Fruit fly (Drosophila melanogaster) whole organism, embryonic: Measurements from ENCODE around the gene CG2182.

ENCODE experiments used
- ATbp ChIP-seq: fragments of 200-800 bp; sonication (Bioruptor generic); optimal IDR thresholded peaks from 2 replicates; lab custom pipeline; 2017; ENCODE audit warnings: missing biosample characterization, mild to moderate bottlenecking, missing genetic modification characterization, missing genetic modification reagents
- CG10431 ChIP-seq: fragments of 200-800 bp; sonication (Bioruptor generic); optimal IDR thresholded peaks from 3 replicates; lab custom pipeline; 2018; ENCODE audit warnings: missing biosample characterization, mild to moderate bottlenecking, missing genetic modification characterization
- CG11456 ChIP-seq: fragments of 200-800 bp; sonication (Bioruptor generic); IDR thresholded peaks from 3 replicates; pipeline ENCODE4 v1.3.6; 2022; ENCODE audit warnings: missing biosample characterization, missing genetic modification characterization
- CG11696 ChIP-seq: fragments of 200-800 bp; sonication (Bioruptor generic); IDR thresholded peaks from 2 replicates; pipeline ENCODE4 v1.3.6; 2022; ENCODE audit warnings: missing biosample characterization, missing genetic modification characterization
- CG13287 ChIP-seq: fragments of 200-800 bp; sonication (Bioruptor generic); IDR thresholded peaks from 2 replicates; pipeline ENCODE4 v1.3.6; 2022; ENCODE audit warnings: missing biosample characterization, missing genetic modification characterization; ENCODE audit not compliant: partially characterized antibody
- CG1603 ChIP-seq: fragments of 200-800 bp; sonication (Bioruptor generic); optimal IDR thresholded peaks from 2 replicates; lab custom pipeline; 2019; ENCODE audit warnings: missing biosample characterization, mild to moderate bottlenecking, missing genetic modification characterization, moderate library complexity
- CG16813 ChIP-seq: fragments of 200-800 bp; sonication (Bioruptor generic); IDR thresholded peaks from 3 replicates; pipeline ENCODE4 v1.3.6; 2022; ENCODE audit warnings: missing biosample characterization, missing genetic modification characterization; ENCODE audit not compliant: partially characterized antibody
- CG16815 ChIP-seq: fragments of 200-800 bp; sonication (Bioruptor generic); optimal IDR thresholded peaks from 3 replicates; lab custom pipeline; 2017; ENCODE audit warnings: missing biosample characterization, mild to moderate bottlenecking, missing genetic modification characterization
- CG17612 ChIP-seq: fragments of 200-800 bp; sonication (Bioruptor generic); IDR thresholded peaks from 2 replicates; pipeline ENCODE4 v1.3.6; 2022; ENCODE audit warnings: missing biosample characterization, missing genetic modification characterization
- CG18262 ChIP-seq: fragments of 200-800 bp; optimal IDR thresholded peaks from 3 replicates; lab custom pipeline; 2019; ENCODE audit warnings: missing biosample characterization, mild to moderate bottlenecking, missing genetic modification characterization, moderate library complexity
- CG2116 ChIP-seq: fragments of 200-800 bp; sonication (Bioruptor generic); optimal IDR thresholded peaks from 3 replicates; lab custom pipeline; 2018; ENCODE audit warnings: missing biosample characterization, mild to moderate bottlenecking, missing genetic modification characterization
- CG2199 ChIP-seq: fragments of 200-800 bp; sonication (Bioruptor generic); IDR thresholded peaks from 3 replicates; pipeline ENCODE4 v1.3.6; 2022; ENCODE audit warnings: missing biosample characterization, missing genetic modification characterization
- CG2875 ChIP-seq: fragments of 200-800 bp; sonication (Bioruptor generic); optimal IDR thresholded peaks from 2 replicates; lab custom pipeline; 2017; ENCODE audit warnings: missing biosample characterization, mild to moderate bottlenecking, missing genetic modification characterization, missing genetic modification reagents
- CG3163 ChIP-seq: fragments of 200-800 bp; sonication (Bioruptor generic); optimal IDR thresholded peaks from 3 replicates; lab custom pipeline; 2016; ENCODE audit warnings: missing biosample characterization, missing genetic modification characterization
- CG33557 ChIP-seq: fragments of 200-800 bp; sonication (Bioruptor generic); optimal IDR thresholded peaks from 2 replicates; lab custom pipeline; 2019; ENCODE audit warnings: missing biosample characterization, mild to moderate bottlenecking, missing genetic modification characterization, moderate library complexity
- CG3838 ChIP-seq: fragments of 200-800 bp; sonication (Bioruptor generic); optimal IDR thresholded peaks from 3 replicates; lab custom pipeline; 2016; ENCODE audit warnings: missing biosample characterization, missing genetic modification characterization
- CG3995 ChIP-seq: fragments of 200-800 bp; sonication (Bioruptor generic); optimal IDR thresholded peaks from 3 replicates; lab custom pipeline; 2016; ENCODE audit warnings: missing biosample characterization, missing genetic modification characterization
- CG42726 ChIP-seq: fragments of 200-800 bp; sonication (Bioruptor generic); IDR thresholded peaks from 2 replicates; pipeline ENCODE4 v1.3.6; 2022; ENCODE audit warnings: missing biosample characterization, missing genetic modification characterization; ENCODE audit not compliant: partially characterized antibody
- CG7987 ChIP-seq: fragments of 200-800 bp; sonication (Bioruptor generic); optimal IDR thresholded peaks from 2 replicates; lab custom pipeline; 2018; ENCODE audit warnings: missing biosample characterization, mild to moderate bottlenecking, missing genetic modification characterization, moderate library complexity
- CG8281 ChIP-seq: fragments of 200-800 bp; sonication (Bioruptor generic); optimal IDR thresholded peaks from 2 replicates; lab custom pipeline; 2018; ENCODE audit warnings: missing biosample characterization, mild to moderate bottlenecking, missing genetic modification characterization, moderate library complexity
- CG8478 ChIP-seq: fragments of >200 bp; optimal IDR thresholded peaks from 2 replicates; lab custom pipeline; 2018
- CG9797 ChIP-seq: fragments of 200-800 bp; sonication (Bioruptor generic); optimal IDR thresholded peaks from 3 replicates; lab custom pipeline; 2018; ENCODE audit warnings: missing biosample characterization, mild to moderate bottlenecking, missing genetic modification characterization
- CG9932 ChIP-seq: fragments of 200-800 bp; sonication (Bioruptor generic); IDR thresholded peaks from 2 replicates; pipeline ENCODE4 v1.3.6; 2022; ENCODE audit warnings: missing biosample characterization, missing genetic modification characterization
- Chrac-16 ChIP-seq: fragments of 200-800 bp; sonication (Bioruptor generic); optimal IDR thresholded peaks from 3 replicates; lab custom pipeline; 2016; ENCODE audit warnings: missing biosample characterization, missing genetic modification characterization
- Dek ChIP-seq: fragments of 200-800 bp; sonication (Bioruptor generic); optimal IDR thresholded peaks from 3 replicates; lab custom pipeline; 2019; ENCODE audit warnings: missing biosample characterization, mild to moderate bottlenecking, missing genetic modification characterization, moderate library complexity
- Fer1 ChIP-seq: fragments of 200-800 bp; sonication (Bioruptor generic); optimal IDR thresholded peaks from 2 replicates; lab custom pipeline; 2017; ENCODE audit warnings: missing biosample characterization, mild to moderate bottlenecking, missing genetic modification characterization
- GATAe ChIP-seq: fragments of 200-800 bp; sonication (Bioruptor generic); conservative IDR thresholded peaks from 2 replicates; pipeline ENCODE4 v1.3.6; 2022; ENCODE audit warnings: missing biosample characterization, missing genetic modification characterization
- MBD-R2 ChIP-seq: fragments of 200-800 bp; sonication (Bioruptor generic); IDR thresholded peaks from 2 replicates; pipeline ENCODE4 v1.3.6; 2022; ENCODE audit warnings: missing biosample characterization, missing genetic modification characterization
- Meics ChIP-seq: fragments of 200-800 bp; sonication (Bioruptor generic); optimal IDR thresholded peaks from 2 replicates; lab custom pipeline; 2017; ENCODE audit warnings: missing biosample characterization, mild to moderate bottlenecking, missing genetic modification characterization
- NFAT ChIP-seq: fragments of 200-800 bp; sonication (Bioruptor generic); IDR thresholded peaks from 2 replicates; pipeline ENCODE4 v1.3.6; 2022; ENCODE audit warnings: missing biosample characterization, missing genetic modification characterization
- Nf-YB ChIP-seq: fragments of 200-800 bp; sonication (Bioruptor generic); optimal IDR thresholded peaks from 3 replicates; lab custom pipeline; 2019; ENCODE audit warnings: missing biosample characterization, mild to moderate bottlenecking, missing genetic modification characterization, moderate library complexity
- Rx ChIP-seq: fragments of 200-800 bp; sonication (Bioruptor generic); IDR thresholded peaks from 2 replicates; pipeline ENCODE4 v1.3.6; 2022; ENCODE audit warnings: missing biosample characterization, missing genetic modification characterization
- Taf1 ChIP-seq: fragments of 200-800 bp; sonication (Bioruptor generic); IDR thresholded peaks from 2 replicates; pipeline ENCODE4 v1.3.6; 2022; ENCODE audit warnings: missing biosample characterization, missing genetic modification characterization
- ato ChIP-seq: fragments of 200-800 bp; sonication (Bioruptor generic); IDR thresholded peaks from 2 replicates; pipeline ENCODE4 v1.3.6; 2022; ENCODE audit warnings: missing biosample characterization, missing genetic modification characterization; ENCODE audit not compliant: partially characterized antibody
- cg ChIP-seq: fragments of 200-800 bp; sonication (Bioruptor generic); optimal IDR thresholded peaks from 3 replicates; lab custom pipeline; 2019; ENCODE audit warnings: missing biosample characterization, mild to moderate bottlenecking, missing genetic modification characterization, moderate library complexity
- cwo ChIP-seq: fragments of 200-800 bp; sonication (Bioruptor generic); optimal IDR thresholded peaks from 3 replicates; lab custom pipeline; 2017; ENCODE audit warnings: missing biosample characterization, missing genetic modification characterization, mild to moderate bottlenecking, moderate library complexity, missing genetic modification reagents
- da ChIP-seq: fragments of 200-800 bp; sonication (Bioruptor generic); optimal IDR thresholded peaks from 2 replicates; lab custom pipeline; 2016; ENCODE audit warnings: missing biosample characterization, missing genetic modification characterization
- dmrt11E ChIP-seq: fragments of 200-800 bp; sonication (Bioruptor generic); optimal IDR thresholded peaks from 3 replicates; lab custom pipeline; 2018; ENCODE audit warnings: missing biosample characterization, mild to moderate bottlenecking, missing genetic modification characterization, moderate library complexity
- dpn ChIP-seq, 2 experiments: fragments of 200-800 bp; sonication (Bioruptor generic); optimal IDR thresholded peaks; 3 replicates each; lab custom pipeline; 2016; ENCODE audit warnings: missing biosample characterization in 2 of 2, missing genetic modification characterization in 2 of 2
- grau ChIP-seq: fragments of 200-800 bp; optimal IDR thresholded peaks from 3 replicates; lab custom pipeline; 2019; ENCODE audit warnings: missing biosample characterization, mild to moderate bottlenecking, missing genetic modification characterization, moderate library complexity
- gsb-n ChIP-seq: fragments of 200-800 bp; sonication (Bioruptor generic); optimal IDR thresholded peaks from 3 replicates; lab custom pipeline; 2018; ENCODE audit warnings: missing biosample characterization, mild to moderate bottlenecking, missing genetic modification characterization
- hb ChIP-seq: fragments of 200-800 bp; sonication (Bioruptor generic); IDR thresholded peaks from 3 replicates; pipeline ENCODE4 v1.3.6; 2022; ENCODE audit warnings: missing biosample characterization, missing genetic modification characterization; ENCODE audit not compliant: partially characterized antibody
- jigr1 ChIP-seq: fragments of 200-800 bp; sonication (Bioruptor generic); IDR thresholded peaks from 3 replicates; pipeline ENCODE4 v1.3.6; 2022; ENCODE audit warnings: missing biosample characterization, missing genetic modification characterization
- lbe ChIP-seq: fragments of 200-800 bp; sonication (Bioruptor generic); optimal IDR thresholded peaks from 2 replicates; lab custom pipeline; 2016; ENCODE audit warnings: missing biosample characterization, mild to moderate bottlenecking, missing genetic modification characterization
- lola ChIP-seq, 3 experiments: fragments of >200 bp in 2 of 3; fragments of 200-800 bp in 1 of 3; sonication (Bioruptor generic) in 1 of 3; optimal IDR thresholded peaks; 2 replicates each; lab custom pipeline; 2017 to 2019; ENCODE audit warnings: missing biosample characterization in 3 of 3, missing genetic modification characterization in 3 of 3, mild to moderate bottlenecking in 1 of 3, moderate library complexity in 1 of 3
- oc ChIP-seq: fragments of 200-800 bp; sonication (Bioruptor generic); optimal IDR thresholded peaks from 2 replicates; lab custom pipeline; 2018; ENCODE audit warnings: missing biosample characterization, mild to moderate bottlenecking, missing genetic modification characterization, moderate library complexity
- run ChIP-seq: fragments of 200-800 bp; sonication (Bioruptor generic); optimal IDR thresholded peaks from 3 replicates; lab custom pipeline; 2018; ENCODE audit warnings: missing biosample characterization, mild to moderate bottlenecking, missing genetic modification characterization
- stwl ChIP-seq: fragments of 200-800 bp; sonication (Bioruptor generic); optimal IDR thresholded peaks from 3 replicates; lab custom pipeline; 2018; ENCODE audit warnings: missing biosample characterization, mild to moderate bottlenecking, missing genetic modification characterization, moderate library complexity
- twi ChIP-seq: fragments of 200-800 bp; optimal IDR thresholded peaks from 2 replicates; lab custom pipeline; 2019; ENCODE audit warnings: missing biosample characterization, mild to moderate bottlenecking, missing genetic modification characterization, moderate library complexity

CG2182 gene

DNA sequence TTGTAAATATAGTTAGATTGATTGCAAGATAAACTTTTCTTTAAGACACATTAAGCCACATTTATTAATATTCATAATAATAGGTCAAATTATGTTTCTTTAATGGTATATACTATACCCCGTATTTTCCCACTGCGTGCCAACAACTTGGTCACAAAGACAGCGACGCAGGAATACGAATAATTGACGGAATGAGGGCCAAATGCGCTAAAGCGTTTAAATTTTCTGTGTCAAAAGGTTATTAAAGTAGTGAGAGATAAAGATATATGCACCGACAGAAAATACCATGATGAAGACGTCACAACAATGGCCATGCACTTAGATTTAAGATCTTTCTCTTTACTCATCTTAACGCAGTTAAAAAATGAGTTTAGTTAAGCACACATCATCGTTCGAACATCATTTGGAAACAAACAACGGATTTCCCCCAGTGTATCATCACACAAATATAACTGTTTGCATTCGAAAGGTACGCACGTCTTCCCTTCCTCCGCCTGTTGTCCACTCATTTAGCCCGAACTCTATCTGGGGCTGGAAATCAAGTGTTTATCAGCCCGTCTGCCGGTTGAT lies 39.2 kb downstream of the CG2182 start (continued):
- TF ChIP-seq CG3163: peak; percentile 52
- TF ChIP-seq CG10431 (GFP tag; lab: Kevin White, UChicago): no peak
- TF ChIP-seq dmrt11E (tag; lab: Kevin White, UChicago): peak; percentile 52
- no peak for TF ChIP-seq CG13287 (GFP tag; lab: Robert Waterston, UW)
- peak; percentile 44 for TF ChIP-seq Fer1
- peak; percentile 36 for TF ChIP-seq twi (tag; lab: Kevin White, UChicago)
- TF ChIP-seq CG1603 (tag; lab: Kevin White, UChicago): peak; percentile 71
- TF ChIP-seq CG2199 (GFP tag; lab: Robert Waterston, UW): no peak
- TF ChIP-seq stwl: no peak
- 0 out of 2 replicates have a peak, but pooled peaks have one; percentile 20 for TF ChIP-seq GATAe (GFP tag; lab: Robert Waterston, UW)
- peak; percentile 54 for TF ChIP-seq CG2875 (GFP tag; lab: Kevin White, UChicago)
- TF ChIP-seq run (tag; lab: Kevin White, UChicago): no peak
- TF ChIP-seq CG3838 (GFP tag; lab: Kevin White, UChicago): no peak
- no peak for TF ChIP-seq CG9797 (GFP tag; lab: Kevin White, UChicago)
- no peak; the same call in 1 of the 2 replicates for TF ChIP-seq Taf1 (GFP tag; lab: Robert Waterston, UW)
- TF ChIP-seq CG7987 (GFP tag; lab: Kevin White, UChicago): no peak
- no peak for TF ChIP-seq CG8478 (lab: Kevin White, UChicago)
- TF ChIP-seq ato (GFP tag; lab: Robert Waterston, UW): no peak
- TF ChIP-seq lola (GFP tag; optimal IDR thresholded peaks at IDR 0.05; lab: Kevin White, UChicago): peak in 1 of 3 experiments; percentile 67
- TF ChIP-seq NFAT (GFP tag; lab: Robert Waterston, UW): peak; percentile 52; the same call in 1 of the 2 replicates
- peak; percentile 51; the same call in 1 of the 2 replicates for TF ChIP-seq CG9932
- no peak for TF ChIP-seq cg (GFP tag; lab: Kevin White, UChicago)
- TF ChIP-seq CG16813 (GFP tag; lab: Robert Waterston, UW): no peak
- TF ChIP-seq gsb-n (tag; lab: Kevin White, UChicago): peak; percentile 42
- TF ChIP-seq Dek: peak; percentile 40
- TF ChIP-seq CG16815 (GFP tag; lab: Kevin White, UChicago): peak; percentile 44
- no peak for TF ChIP-seq CG11696
- TF ChIP-seq Rx: peak; percentile 75
- TF ChIP-seq MBD-R2 (GFP tag; lab: Robert Waterston, UW): no peak; the same call in 1 of the 2 replicates
- peak; percentile 79 for TF ChIP-seq CG18262 (tag; lab: Kevin White, UChicago)
- TF ChIP-seq da: peak; percentile 27
- TF ChIP-seq CG11456: peak; percentile 66; the same call in 1 of the 3 replicates
- TF ChIP-seq CG17612 (GFP tag; lab: Robert Waterston, UW): no peak
- no peak for TF ChIP-seq CG42726 (GFP tag; lab: Robert Waterston, UW)
- peak; percentile 64 for TF ChIP-seq Meics
- peak; percentile 65; the same call in 1 of the 3 replicates for TF ChIP-seq jigr1 (GFP tag; lab: Robert Waterston, UW)
- peak; percentile 54 for TF ChIP-seq grau (tag; lab: Kevin White, UChicago)
- no peak for TF ChIP-seq lbe (GFP tag; lab: Kevin White, UChicago)
- TF ChIP-seq CG2116 (GFP tag; lab: Kevin White, UChicago): peak; percentile 19
- peak; percentile 19 for TF ChIP-seq CG3995 (GFP tag; lab: Kevin White, UChicago)
- TF ChIP-seq oc (tag; lab: Kevin White, UChicago): peak; percentile 80
- peak; percentile 72 to 73 for TF ChIP-seq dpn (GFP tag; optimal IDR thresholded peaks at IDR 0.05; lab: Kevin White, UChicago)
- no peak for TF ChIP-seq CG33557 (GFP tag; lab: Kevin White, UChicago)
- peak; percentile 61 for TF ChIP-seq CG8281 (tag; lab: Kevin White, UChicago)
- peak; percentile 39 for TF ChIP-seq Chrac-16 (GFP tag; lab: Kevin White, UChicago)
- peak; percentile 71 for TF ChIP-seq ATbp (GFP tag; lab: Kevin White, UChicago)
- no peak for TF ChIP-seq hb (GFP tag; lab: Robert Waterston, UW)
- TF ChIP-seq Nf-YB (GFP tag; lab: Kevin White, UChicago): peak; percentile 32
- TF ChIP-seq cwo (GFP tag; lab: Kevin White, UChicago): peak; percentile 28
